Fruit fly (Drosophila melanogaster): ENCODE results near the gene CG11619.

CG11619 gene

DNA sequence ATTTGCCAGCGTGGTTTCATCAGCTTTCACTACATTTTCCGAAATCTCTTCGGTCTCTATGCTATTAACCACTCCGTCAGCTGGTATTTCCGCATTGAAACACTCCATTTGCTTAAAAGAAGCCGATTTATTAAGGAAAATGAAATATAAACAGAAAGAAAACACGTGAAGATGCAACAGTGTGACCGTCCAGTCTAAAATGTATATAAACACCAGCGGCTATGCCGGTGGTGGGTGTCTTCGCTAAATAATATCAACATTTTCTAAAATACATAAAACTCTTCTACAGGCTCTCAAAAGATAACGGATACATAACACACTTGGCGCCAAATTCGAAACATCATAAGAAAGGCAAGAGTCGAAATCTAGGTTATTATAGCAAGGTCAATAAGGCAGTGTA is 12.3 kb upstream of the CG11619 start, which contains the start of gene CG3808 (continued):
- TF ChIP-seq CG8765 (GFP tag; IDR thresholded peaks at IDR 0.05) (no peak), CG1647 (GFP tag; optimal IDR thresholded peaks at IDR 0.05) (peak; percentile 16), CG4424 (GFP tag; optimal IDR thresholded peaks at IDR 0.05) (no peak), Fer3 (tag; optimal IDR thresholded peaks at IDR 0.05) (no peak), CG14667 (GFP tag; IDR thresholded peaks at IDR 0.05) (no peak), cas (GFP tag; IDR thresholded peaks at IDR 0.05) (no peak), CG9609 (GFP tag; optimal IDR thresholded peaks at IDR 0.05) (no peak), zfh2 (GFP tag; optimal IDR thresholded peaks at IDR 0.05) (peak; percentile 36), tap (tag; optimal IDR thresholded peaks at IDR 0.05) (no peak), Ets97D (GFP tag; optimal IDR thresholded peaks at IDR 0.05) (peak; percentile 89), gfzf (GFP tag; optimal IDR thresholded peaks at IDR 0.05) (peak; percentile 98), NFAT (GFP tag; IDR thresholded peaks at IDR 0.05) (no peak), CG14860 (GFP tag; IDR thresholded peaks at IDR 0.05; ENCODE audit: partially characterized antibody) (no peak), Sox100B (GFP tag; optimal IDR thresholded peaks at IDR 0.05) (no peak), dati (GFP tag; IDR thresholded peaks at IDR 0.05) (no peak), CG15011 (GFP tag; optimal IDR thresholded peaks at IDR 0.05) (no peak), CG17385 (GFP tag; optimal IDR thresholded peaks at IDR 0.05) (no peak), CG14965 (GFP tag; optimal IDR thresholded peaks at IDR 0.05; ENCODE audit: borderline replicate concordance) (no peak), hb (GFP tag; IDR thresholded peaks at IDR 0.05; ENCODE audit: partially characterized antibody) (no peak), ssp (GFP tag; IDR thresholded peaks at IDR 0.05) (peak; percentile 35; the same call in 1 of the 2 replicates), CG11723 (GFP tag; optimal IDR thresholded peaks at IDR 0.05) (no peak), bowl (GFP tag; IDR thresholded peaks at IDR 0.05) (no peak), inv (GFP tag; IDR thresholded peaks at IDR 0.05; ENCODE audit: partially characterized antibody) (no peak), Dref (GFP tag; IDR thresholded peaks at IDR 0.05) (peak; percentile 40; the same call in 1 of the 2 replicates), bab2 (GFP tag; optimal IDR thresholded peaks at IDR 0.05) (no peak), CG34422 (GFP tag; IDR thresholded peaks at IDR 0.05) (peak; percentile 97), otp (GFP tag; IDR thresholded peaks at IDR 0.05) (no peak), ftz-f1 (GFP tag; optimal IDR thresholded peaks at IDR 0.05) (peak; percentile 46), CG17802 (tag; optimal IDR thresholded peaks at IDR 0.05) (no peak), CG8478 (optimal IDR thresholded peaks at IDR 0.05) (no peak), CG34376 (GFP tag; optimal IDR thresholded peaks at IDR 0.05) (no peak), CG8089 (GFP tag; optimal IDR thresholded peaks at IDR 0.05) (no peak), trem (tag; optimal IDR thresholded peaks at IDR 0.05) (peak; percentile 35), CG18262 (tag; optimal IDR thresholded peaks at IDR 0.05) (peak; percentile 7), unc-4 (GFP tag; IDR thresholded peaks at IDR 0.05; ENCODE audit: partially characterized antibody) (no peak), pan (optimal IDR thresholded peaks at IDR 0.05) (no peak), pan (GFP tag; optimal IDR thresholded peaks at IDR 0.05 in 1 of 2, IDR thresholded peaks at IDR 0.05 in 1 of 2) (no peak), crc (GFP tag; optimal IDR thresholded peaks at IDR 0.05) (no peak), CG10147 (GFP tag; optimal IDR thresholded peaks at IDR 0.05) (peak; percentile 43), phol (tag; optimal IDR thresholded peaks at IDR 0.05) (peak; percentile 52), bbx (GFP tag; IDR thresholded peaks at IDR 0.05; ENCODE audit: partially characterized antibody) (peak; percentile 6; the same call in 1 of the 2 replicates), CG12744 (GFP tag; optimal IDR thresholded peaks at IDR 0.05) (peak; percentile 29), H2.0 (GFP tag; IDR thresholded peaks at IDR 0.05) (no peak), sna (GFP tag; IDR thresholded peaks at IDR 0.05; ENCODE audit: partially characterized antibody) (no peak), sug (tag; optimal IDR thresholded peaks at IDR 0.05) (peak; percentile 59), CG13287 (GFP tag; IDR thresholded peaks at IDR 0.05; ENCODE audit: partially characterized antibody) (peak; percentile 53), Myb (GFP tag; optimal IDR thresholded peaks at IDR 0.05) (peak; percentile 67), pita (GFP tag; optimal IDR thresholded peaks at IDR 0.05) (peak; percentile 74), chn (GFP tag; optimal IDR thresholded peaks at IDR 0.05) (no peak), schlank (tag; optimal IDR thresholded peaks at IDR 0.05) (no peak), pzg (GFP tag; optimal IDR thresholded peaks at IDR 0.05) (peak; percentile 95), run (tag; optimal IDR thresholded peaks at IDR 0.05) (no peak)
